Worm (Caenorhabditis elegans) whole organism, early embryonic: ENCODE measurements around the gene Y32B12A.5.

ENCODE experiments used
- B0310.2 ChIP-seq: sonication (generic microtip); optimal IDR thresholded peaks from 2 replicates; lab custom pipeline; 2016; ENCODE audit warnings: mild to moderate bottlenecking, missing genetic modification characterization, missing compliant biosample characterization
- F13C5.2 ChIP-seq: sonication (generic microtip); optimal IDR thresholded peaks from 2 replicates; lab custom pipeline; 2017; ENCODE audit warnings: mild to moderate bottlenecking, missing genetic modification characterization, inconsistent platforms, missing compliant biosample characterization
- aly-1 ChIP-seq: sonication (generic microtip); optimal IDR thresholded peaks from 2 replicates; lab custom pipeline; 2016; ENCODE audit warnings: missing genetic modification characterization, missing compliant biosample characterization
- ama-1 ChIP-seq: fragments of 150-350 bp; optimal IDR thresholded peaks from 2 replicates; lab custom pipeline; 2014
- ceh-13 ChIP-seq: fragments of 200-800 bp; sonication (Bioruptor generic); optimal IDR thresholded peaks from 2 replicates; lab custom pipeline; 2018; ENCODE audit warnings: mild to moderate bottlenecking, missing genetic modification characterization, missing compliant biosample characterization
- ceh-36 ChIP-seq: sonication (generic microtip); optimal IDR thresholded peaks from 2 replicates; lab custom pipeline; 2016; ENCODE audit warnings: missing genetic modification characterization, inconsistent platforms, missing compliant biosample characterization
- flt-1 ChIP-seq: fragments of 200-800 bp; sonication (Bioruptor generic); IDR thresholded peaks from 2 replicates; pipeline ENCODE4 v1.3.6; 2022; ENCODE audit warnings: missing genetic modification characterization, missing compliant biosample characterization
- hmbx-1 ChIP-seq: sonication (generic microtip); optimal IDR thresholded peaks from 2 replicates; lab custom pipeline; 2016; ENCODE audit warnings: mild to moderate bottlenecking, missing genetic modification characterization, missing compliant biosample characterization
- hmg-4 ChIP-seq: fragments of 200-800 bp; sonication (Bioruptor generic); optimal IDR thresholded peaks from 2 replicates; lab custom pipeline; 2018; ENCODE audit warnings: mild to moderate bottlenecking, missing genetic modification characterization, missing compliant biosample characterization
- hnd-1 ChIP-seq: sonication (generic microtip); optimal IDR thresholded peaks from 2 replicates; lab custom pipeline; 2016; ENCODE audit warnings: missing genetic modification characterization, missing compliant biosample characterization
- scrt-1 ChIP-seq: fragments of 200-800 bp; sonication (Bioruptor generic); IDR thresholded peaks from 2 replicates; pipeline ENCODE4 v1.3.6; 2022; ENCODE audit warnings: missing genetic modification characterization, missing compliant biosample characterization
- tbx-37 ChIP-seq: fragments of 200-800 bp; sonication (Bioruptor generic); conservative IDR thresholded peaks from 2 replicates; pipeline ENCODE4 v1.3.6; 2022; ENCODE audit warnings: missing genetic modification reagents, missing genetic modification characterization, missing compliant biosample characterization

- no peak for TF ChIP-seq ama-1 (lab: Kevin White, UChicago)
- TF ChIP-seq scrt-1 (GFP tag; lab: Robert Waterston, UW) = no peak
- no peak for TF ChIP-seq F13C5.2 (tag; lab: Kevin White, UChicago)
- no peak for TF ChIP-seq tbx-37 (GFP tag; lab: Robert Waterston, UW)
- no peak for TF ChIP-seq ceh-13 (GFP tag; lab: Kevin White, UChicago)
- TF ChIP-seq aly-1 = no peak
- no peak for TF ChIP-seq flt-1 (GFP tag; lab: Robert Waterston, UW)
- no peak for TF ChIP-seq B0310.2
- TF ChIP-seq hmg-4 (GFP tag; lab: Kevin White, UChicago) = no peak
- no peak for TF ChIP-seq hmbx-1
- TF ChIP-seq ceh-36 = no peak
- no peak for TF ChIP-seq hnd-1 (tag; lab: Kevin White, UChicago)
Measured at ce11 chrV:16455065-16455464, 32.3 kb downstream of the Y32B12A.5 start, which contains the start of gene str-14.
